Worm (Caenorhabditis elegans) whole organism, mixed stage, embryonic: ENCODE data around the gene cls-2.

ENCODE experiments used
- ces-1 ChIP-seq: fragments of 150-350 bp; optimal IDR thresholded peaks from 2 replicates; lab custom pipeline; 2014; ENCODE audit warnings: missing biosample characterization, missing genetic modification reagents, missing genetic modification characterization
- drap-1 ChIP-seq: fragments of 200-800 bp; sonication (Bioruptor generic); optimal IDR thresholded peaks from 3 replicates; lab custom pipeline; 2018; ENCODE audit warnings: mild to moderate bottlenecking, missing genetic modification characterization, missing compliant biosample characterization
- elt-1 ChIP-seq: sonication (generic microtip); optimal IDR thresholded peaks from 2 replicates; lab custom pipeline; 2017; ENCODE audit warnings: missing genetic modification characterization, mild to moderate bottlenecking, missing compliant biosample characterization, antibody characterized with exemption, moderate library complexity, borderline replicate concordance; ENCODE audit not compliant: insufficient read depth
- mep-1 ChIP-seq: fragments of 150-350 bp; optimal IDR thresholded peaks from 2 replicates; lab custom pipeline; 2017; ENCODE audit warnings: missing biosample characterization, missing genetic modification reagents, missing genetic modification characterization, inconsistent platforms
- nhr-12 ChIP-seq: fragments of 150-350 bp; optimal IDR thresholded peaks from 2 replicates; lab custom pipeline; 2014; ENCODE audit warnings: missing biosample characterization, missing genetic modification characterization
- nhr-237 ChIP-seq: fragments of 150-350 bp; optimal IDR thresholded peaks from 2 replicates; lab custom pipeline; 2014; ENCODE audit warnings: missing biosample characterization, missing genetic modification characterization
- nhr-28 ChIP-seq: fragments of 150-350 bp; optimal IDR thresholded peaks from 2 replicates; lab custom pipeline; 2014; ENCODE audit warnings: missing biosample characterization, missing genetic modification characterization
- snpc-4 ChIP-seq: fragments of 150-350 bp; optimal IDR thresholded peaks from 2 replicates; lab custom pipeline; 2014; ENCODE audit warnings: missing biosample characterization, missing genetic modification characterization
- unc-62 ChIP-seq: fragments of 150-350 bp; optimal IDR thresholded peaks from 2 replicates; lab custom pipeline; 2014; ENCODE audit warnings: missing biosample characterization, missing genetic modification reagents, missing genetic modification characterization
- ztf-11 ChIP-seq: fragments of 150-350 bp; optimal IDR thresholded peaks from 2 replicates; lab custom pipeline; 2014; ENCODE audit warnings: missing biosample characterization, missing genetic modification characterization

DNA sequence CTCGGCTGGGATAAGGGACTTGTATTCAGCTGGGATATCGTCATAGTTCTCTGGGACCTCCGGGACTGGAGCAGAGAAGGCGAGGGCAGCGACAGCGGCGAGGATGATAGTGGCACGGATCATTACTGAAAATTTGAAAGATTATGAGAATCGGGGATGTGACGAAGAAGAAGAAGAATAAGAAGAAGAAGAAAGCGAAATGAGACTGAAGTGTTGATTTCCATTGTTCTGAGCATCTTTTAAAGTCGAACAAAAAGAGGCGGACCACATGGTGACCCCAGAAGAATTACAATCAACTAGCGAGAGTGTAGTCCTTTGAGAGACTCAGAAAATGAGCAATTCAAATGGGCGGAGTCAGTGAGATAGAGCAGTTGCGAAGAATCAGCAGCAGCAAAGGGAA, 26.2 kb downstream of the cls-2 start, which contains the start of gene far-1:
- TF ChIP-seq nhr-237: no peak
- TF ChIP-seq mep-1 (tag; lab: Kevin White, UChicago): no peak
- TF ChIP-seq snpc-4 (tag; lab: Kevin White, UChicago): no peak
- no peak for TF ChIP-seq drap-1 (GFP tag; lab: Kevin White, UChicago)
- no peak for TF ChIP-seq ztf-11 (tag; lab: Kevin White, UChicago)
- no peak for TF ChIP-seq elt-1 (tag; lab: Kevin White, UChicago)
- TF ChIP-seq nhr-28 (tag; lab: Kevin White, UChicago): no peak
- no peak for TF ChIP-seq ces-1 (GFP tag; lab: Kevin White, UChicago)
- TF ChIP-seq unc-62 (GFP tag; lab: Kevin White, UChicago): peak; percentile 58
- no peak for TF ChIP-seq nhr-12 (tag; lab: Kevin White, UChicago)
